Worm (Caenorhabditis elegans): Measurements from ENCODE around the gene F56F11.1.
"Not testable (repeated sequence)": the region's sequence is repeated elsewhere in the genome, so short reads cannot be mapped to it uniquely, and the experiment has no call there.

The F56F11.1 gene

DNA sequence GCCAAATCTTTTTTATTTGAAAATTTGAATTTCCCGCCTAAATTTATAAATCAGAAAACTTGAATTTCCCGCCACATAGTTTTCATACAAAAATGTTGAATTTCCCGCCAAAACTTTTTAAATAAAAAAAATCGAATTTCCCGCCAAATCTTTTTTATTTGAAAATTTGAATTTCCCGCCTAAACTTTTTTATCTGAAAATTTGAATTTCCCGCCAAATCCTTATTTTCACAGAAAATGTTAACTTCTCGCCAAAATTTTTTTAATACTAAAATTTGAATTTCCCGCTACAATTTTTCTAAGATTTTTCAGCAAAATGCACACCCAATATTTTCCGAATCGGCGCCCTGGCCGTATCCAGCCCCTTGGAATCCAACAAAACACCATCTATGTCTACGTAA, 9.6 kb upstream of the F56F11.1 start, which contains the start of gene F56F11.2:
TSS of gene F56F11.2 (plus strand) at position 301 of the 400 bp plus-strand sequence.
- not testable (repeated sequence) for TF ChIP-seq unc-62 (GFP tag; optimal IDR thresholded peaks at IDR 0.05)

DNA sequence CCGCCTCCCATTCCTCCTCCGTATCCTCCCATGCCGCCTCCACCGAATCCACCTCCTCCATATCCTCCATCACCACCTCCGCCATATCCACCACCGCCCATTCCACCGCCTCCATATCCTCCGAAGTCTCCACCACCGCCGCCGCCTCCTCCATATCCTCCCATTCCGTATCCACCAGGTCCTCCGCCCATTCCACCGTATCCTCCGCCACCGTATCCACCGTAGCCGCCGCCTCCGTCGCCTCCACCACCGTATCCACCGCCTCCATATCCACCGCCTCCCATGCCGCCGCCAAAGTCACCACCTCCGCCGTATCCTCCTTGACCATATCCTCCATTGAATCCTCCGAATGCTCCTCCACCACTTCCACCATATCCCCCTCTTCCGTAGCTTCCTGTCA, 8.2 kb downstream of the F56F11.1 start:
- no peak for TF ChIP-seq unc-62 (GFP tag; optimal IDR thresholded peaks at IDR 0.05)

DNA sequence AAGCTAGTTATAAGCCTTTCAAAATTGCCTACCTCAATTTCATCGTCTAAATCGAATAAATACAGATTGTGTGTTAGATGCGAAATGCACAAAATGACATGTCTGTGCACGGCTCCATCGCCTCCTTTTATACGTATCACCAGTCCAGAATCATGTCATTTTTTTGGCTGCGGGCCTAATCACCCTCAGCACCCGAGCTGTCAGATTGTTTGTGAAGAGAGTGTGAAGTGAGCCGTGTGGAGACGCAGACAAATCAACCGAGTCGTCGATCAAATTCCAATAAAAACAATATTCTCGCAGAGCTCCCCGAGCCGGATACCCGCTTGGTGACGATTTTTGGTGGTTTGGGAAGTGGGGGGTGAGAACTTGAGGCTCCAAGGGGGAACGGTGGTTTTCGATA, 9.6 kb downstream of the F56F11.1 start, which contains the start of gene idpa-1:
TSS of gene idpa-1 (minus strand) at position 101 of the 400 bp plus-strand sequence.
- TF ChIP-seq unc-62 (GFP tag; optimal IDR thresholded peaks at IDR 0.05): no peak

DNA sequence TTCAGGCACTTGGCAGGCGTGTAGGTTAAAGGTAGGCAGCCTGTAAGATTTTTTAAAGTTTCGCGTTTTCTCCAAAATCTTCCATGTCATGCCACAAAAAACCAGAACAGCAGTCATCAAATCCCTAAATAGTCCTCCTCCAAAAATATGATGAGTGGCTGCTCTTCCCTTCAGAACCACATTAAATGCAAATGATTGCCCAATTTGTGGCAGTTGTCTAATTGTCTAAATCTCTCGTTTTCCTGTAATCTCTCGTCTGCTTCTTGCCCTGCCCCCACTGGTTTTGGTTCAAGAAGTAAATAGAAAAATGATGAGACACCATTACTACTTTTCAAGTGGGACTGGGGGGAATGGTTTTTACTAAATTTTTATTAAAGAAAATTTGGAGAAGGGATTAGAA, 12.6 kb downstream of the F56F11.1 start:
- no peak for TF ChIP-seq unc-62 (GFP tag; optimal IDR thresholded peaks at IDR 0.05)

DNA sequence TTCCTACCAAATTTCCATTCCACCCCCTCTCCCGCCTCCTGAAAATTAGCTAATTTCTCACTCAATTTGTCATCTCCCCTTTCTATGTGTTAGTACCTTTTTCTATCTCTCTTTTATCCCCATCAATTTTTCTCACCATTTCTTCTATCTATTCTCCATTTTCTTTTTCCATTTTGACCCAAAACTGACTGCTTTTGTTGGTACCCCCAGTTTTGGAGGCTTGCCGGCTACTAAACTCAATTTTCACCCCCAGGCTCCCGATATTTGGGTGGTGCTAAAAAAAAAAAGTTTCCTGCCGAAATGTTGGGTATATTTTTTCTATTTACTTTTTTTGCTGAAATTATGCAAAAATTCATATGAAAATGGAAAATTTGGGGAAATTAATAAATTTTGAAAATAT, 16.3 kb downstream of the F56F11.1 start:
- no peak for TF ChIP-seq unc-62 (GFP tag; optimal IDR thresholded peaks at IDR 0.05)

DNA sequence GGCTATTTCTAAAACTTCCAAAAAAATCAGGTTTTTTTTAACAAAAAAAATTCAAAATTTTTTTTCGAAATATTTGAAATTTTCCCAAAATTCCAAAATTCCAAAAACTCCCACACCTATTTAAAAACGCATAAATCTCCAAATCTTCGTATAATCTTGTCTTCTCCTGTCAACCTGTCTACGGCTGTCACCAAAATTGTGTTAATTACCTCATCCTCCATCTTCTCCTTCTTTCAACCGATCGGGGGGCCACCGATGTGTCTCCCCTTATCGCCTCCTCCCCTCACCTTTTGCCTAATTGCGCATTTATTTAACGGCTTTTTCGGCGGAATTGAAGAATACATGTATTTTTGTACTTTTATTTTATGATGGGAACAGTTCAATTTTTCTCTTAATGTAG, 17.3 kb downstream of the F56F11.1 start:
- no peak for TF ChIP-seq unc-62 (GFP tag; optimal IDR thresholded peaks at IDR 0.05)

DNA sequence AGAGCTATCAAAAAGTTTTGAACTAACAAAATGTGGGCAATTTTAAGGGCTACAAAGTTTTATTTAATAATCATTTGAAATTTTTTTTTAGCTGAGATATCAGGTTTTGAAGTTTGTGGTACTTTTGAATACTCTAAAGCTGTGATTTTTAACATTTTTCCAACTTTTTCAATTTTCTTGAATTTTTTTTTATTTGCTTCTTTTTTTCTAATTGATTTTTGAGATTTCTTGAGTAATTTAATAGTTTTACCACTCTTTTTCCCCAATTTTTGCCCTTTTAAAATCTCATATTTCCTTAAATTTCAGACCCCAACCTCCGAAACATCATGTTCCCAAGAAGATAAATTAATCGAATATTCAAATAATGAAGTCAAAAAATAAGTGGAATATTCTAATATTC, 19.1 kb downstream of the F56F11.1 start, which contains the start of gene cdh-1:
TSS of gene cdh-1 (plus strand) at position 301 of the 400 bp plus-strand sequence.
- TF ChIP-seq unc-62 (GFP tag; optimal IDR thresholded peaks at IDR 0.05): no peak

DNA sequence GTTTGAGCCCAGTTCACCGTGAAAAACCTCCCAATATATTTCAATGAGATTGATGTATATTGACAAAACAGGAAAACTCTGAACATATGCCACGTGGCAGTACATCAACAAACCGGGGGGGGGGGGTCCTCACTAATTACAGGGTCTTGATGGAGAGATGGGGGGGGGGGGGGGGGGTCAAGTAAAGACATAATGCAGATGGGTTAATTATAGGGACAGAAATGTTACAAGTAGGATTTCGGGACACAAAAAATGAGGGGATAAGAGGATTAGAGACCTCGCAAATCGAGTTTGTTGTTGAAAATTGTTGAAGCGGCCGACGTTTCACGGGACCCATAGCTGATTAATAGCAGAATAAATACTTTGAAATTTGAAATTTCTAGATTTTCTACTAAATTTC, 21.4 kb downstream of the F56F11.1 start:
- no peak for TF ChIP-seq unc-62 (GFP tag; optimal IDR thresholded peaks at IDR 0.05)

DNA sequence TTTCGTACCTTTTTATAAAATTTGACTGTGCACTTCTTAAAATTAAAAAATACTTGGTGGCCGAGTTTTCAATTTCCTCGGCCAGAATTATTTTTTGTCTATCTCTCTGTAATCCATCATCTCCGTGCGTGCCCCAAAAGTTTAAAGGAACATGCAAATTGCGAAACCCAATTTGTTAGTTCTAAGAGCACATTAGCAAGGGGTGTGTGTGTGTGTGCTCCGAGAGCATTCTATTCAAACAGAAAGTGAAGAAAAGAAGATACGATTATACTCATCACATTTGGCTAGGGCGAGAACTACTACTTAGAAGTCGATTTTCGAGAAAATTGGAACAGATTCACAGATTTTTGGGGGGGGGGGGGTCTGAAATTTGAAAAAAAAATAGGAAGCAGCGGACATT, 22.5 kb downstream of the F56F11.1 start:
- TF ChIP-seq unc-62 (GFP tag; optimal IDR thresholded peaks at IDR 0.05): no peak

DNA sequence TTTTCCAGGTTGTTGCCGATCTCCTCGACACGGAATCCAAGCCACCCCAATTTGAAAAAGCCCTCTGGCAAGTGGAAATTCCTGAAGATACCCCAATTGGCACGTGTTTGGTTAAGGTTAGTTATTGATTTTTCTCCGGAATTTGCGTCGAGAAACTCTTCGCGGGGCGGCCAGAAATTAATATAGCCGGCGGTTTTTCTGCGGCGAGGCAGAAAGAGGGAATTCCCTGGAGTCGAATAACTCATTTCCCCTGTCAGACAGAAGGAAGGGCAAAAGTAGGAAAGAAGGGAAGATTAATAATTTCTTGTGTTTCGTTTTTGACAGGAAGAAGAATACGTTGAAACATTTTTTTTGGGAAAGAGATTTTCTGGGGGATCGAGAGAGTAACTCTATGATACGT, 27.1 kb downstream of the F56F11.1 start:
- TF ChIP-seq unc-62 (GFP tag; optimal IDR thresholded peaks at IDR 0.05): no peak

DNA sequence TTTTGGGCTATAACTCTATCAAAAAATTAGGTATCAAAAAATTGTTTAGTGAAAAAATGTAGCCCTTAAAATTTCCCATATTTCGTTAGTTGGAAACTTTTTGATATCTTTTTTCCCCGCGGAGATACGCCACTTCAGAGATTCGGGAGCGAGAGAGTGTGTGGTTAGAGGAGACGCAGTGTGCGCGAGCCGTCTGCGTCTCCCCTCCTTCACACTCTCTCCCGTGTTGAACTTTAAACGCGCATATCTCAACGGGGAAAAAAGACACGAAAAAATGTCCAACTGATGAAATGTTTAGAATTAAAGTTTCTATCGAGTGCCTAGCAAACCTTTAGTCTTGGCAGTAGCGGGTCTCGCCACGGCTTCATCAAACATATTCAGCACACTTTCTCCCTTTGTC, 28.7 kb downstream of the F56F11.1 start:
- TF ChIP-seq unc-62 (GFP tag; optimal IDR thresholded peaks at IDR 0.05): no peak

DNA sequence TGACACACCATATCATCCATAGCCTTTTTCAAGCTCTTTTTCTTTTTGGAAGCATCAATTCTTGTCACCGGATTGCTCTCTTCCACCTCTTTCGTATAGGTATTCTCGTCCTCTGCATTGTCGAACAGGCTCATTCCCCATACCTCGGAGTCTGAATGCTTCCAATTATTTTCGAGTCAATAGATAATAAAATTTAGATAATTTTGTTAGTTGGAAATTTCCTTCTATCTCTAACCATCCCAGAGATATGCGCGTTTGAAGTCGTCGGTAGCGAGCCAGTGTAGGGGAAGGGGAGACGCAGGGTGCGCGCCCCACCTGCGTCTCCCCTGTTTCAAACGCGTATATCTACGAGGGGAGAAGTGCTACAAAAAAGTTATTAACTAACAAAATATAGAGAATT, 29.3 kb downstream of the F56F11.1 start:
- no peak for TF ChIP-seq unc-62 (GFP tag; optimal IDR thresholded peaks at IDR 0.05)

DNA sequence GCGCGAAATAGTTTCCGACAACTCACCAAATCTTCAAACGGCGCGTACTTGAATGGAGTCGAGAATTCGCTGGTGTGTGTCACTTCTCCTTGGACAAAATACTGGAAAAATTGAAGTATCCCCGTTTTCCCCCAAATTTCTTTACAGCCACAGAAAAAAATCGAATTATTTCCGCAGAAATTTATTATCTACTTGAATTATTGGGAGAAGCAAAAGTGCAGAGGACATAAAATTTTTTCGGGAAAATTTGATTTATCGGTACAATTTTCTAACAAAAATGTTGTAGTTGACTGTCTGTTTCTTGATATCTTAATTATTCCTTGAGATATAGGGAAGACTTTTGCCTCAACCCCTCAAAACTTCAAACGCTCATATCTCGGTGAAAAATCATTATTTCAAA, 31.5 kb downstream of the F56F11.1 start, which contains the start of gene R10F2.4:
TSS of gene R10F2.4 (minus strand) at position 101 of the 400 bp plus-strand sequence.
- TF ChIP-seq unc-62 (GFP tag; optimal IDR thresholded peaks at IDR 0.05): no peak

DNA sequence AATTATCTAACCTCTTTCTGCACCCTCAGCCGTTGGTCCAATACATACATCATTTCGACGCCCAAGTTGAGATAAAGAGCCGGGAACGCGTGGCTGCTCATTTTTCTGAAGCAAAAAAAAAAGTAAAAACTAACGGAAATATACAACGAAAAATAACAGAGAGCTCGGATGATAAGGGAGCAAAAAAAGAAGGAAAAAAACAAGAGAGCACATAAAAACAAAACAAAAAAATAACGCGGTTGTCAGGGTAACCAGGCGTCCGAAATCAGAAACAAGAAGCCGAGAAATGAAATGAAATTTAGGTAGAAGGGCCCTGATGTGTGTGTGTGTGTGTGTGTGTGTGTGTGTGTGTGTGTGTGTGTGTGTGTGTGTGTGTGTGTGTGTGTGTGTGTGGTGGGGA, 33.1 kb downstream of the F56F11.1 start, which contains the start of gene R10F2.5:
TSS of gene R10F2.5 (minus strand) at position 101 of the 400 bp plus-strand sequence.
- no peak for TF ChIP-seq unc-62 (GFP tag; optimal IDR thresholded peaks at IDR 0.05)

DNA sequence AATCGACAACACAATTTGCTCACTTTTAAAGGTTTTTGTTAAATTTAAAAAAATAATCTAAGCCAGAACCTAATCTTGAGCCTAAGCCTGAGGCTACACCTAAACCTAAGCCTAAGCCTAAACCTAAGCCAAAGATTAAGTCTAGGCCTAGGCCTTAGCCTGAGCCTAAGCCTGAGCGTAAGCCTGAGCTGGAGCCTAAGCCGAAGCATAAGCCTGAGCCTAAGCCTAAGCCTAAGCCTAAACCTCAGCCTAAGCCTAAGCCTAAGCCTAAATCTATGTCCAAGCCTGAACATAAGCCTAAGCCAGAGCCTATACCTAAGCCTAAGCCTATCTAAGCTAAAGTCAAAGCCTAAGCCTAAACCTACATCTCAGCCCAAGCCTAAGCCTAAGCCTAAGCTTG, 46.2 kb downstream of the F56F11.1 start:
- no peak for TF ChIP-seq unc-62 (GFP tag; optimal IDR thresholded peaks at IDR 0.05)

DNA sequence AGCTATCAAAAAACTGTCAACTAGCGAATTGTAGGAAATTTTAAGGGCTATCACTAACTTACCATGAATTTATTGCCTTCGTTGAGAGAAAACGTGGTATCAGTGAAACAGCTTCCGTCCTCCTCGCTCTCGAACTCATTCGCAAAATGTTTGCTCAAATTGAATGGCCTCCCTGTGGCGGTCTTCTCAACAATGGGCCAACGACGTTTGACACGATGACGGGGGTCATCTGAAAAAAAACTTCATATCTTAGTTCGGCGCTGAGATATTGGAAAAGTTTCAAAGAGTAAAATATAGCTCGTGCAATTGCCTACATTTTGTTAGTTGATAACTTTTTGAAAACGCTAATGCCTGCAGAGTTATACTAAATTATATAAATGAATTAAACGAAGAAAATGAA, 50.0 kb downstream of the F56F11.1 start:
- TF ChIP-seq unc-62 (GFP tag; optimal IDR thresholded peaks at IDR 0.05): no peak

Measured in whole organism, dauer.